Worm (Caenorhabditis elegans) whole organism, early embryonic: ENCODE measurements around the gene asd-1.

Experiments used
- B0310.2 ChIP-seq: sonication (generic microtip); optimal IDR thresholded peaks from 2 replicates; lab custom pipeline; 2016; ENCODE audit warnings: mild to moderate bottlenecking, missing genetic modification characterization, missing compliant biosample characterization
- ama-1 ChIP-seq: fragments of 150-350 bp; optimal IDR thresholded peaks from 2 replicates; lab custom pipeline; 2014
- hmbx-1 ChIP-seq: sonication (generic microtip); optimal IDR thresholded peaks from 2 replicates; lab custom pipeline; 2016; ENCODE audit warnings: mild to moderate bottlenecking, missing genetic modification characterization, missing compliant biosample characterization
- tbx-37 ChIP-seq: fragments of 200-800 bp; sonication (Bioruptor generic); conservative IDR thresholded peaks from 2 replicates; pipeline ENCODE4 v1.3.6; 2022; ENCODE audit warnings: missing genetic modification reagents, missing genetic modification characterization, missing compliant biosample characterization

ce11 chrIII:4247571-4247970 lies 50.5 kb downstream of the asd-1 start, which contains the start of gene Y44F5A.1:
- no peak for TF ChIP-seq ama-1
- no peak for TF ChIP-seq B0310.2
- no peak for TF ChIP-seq tbx-37 (GFP tag; lab: Robert Waterston, UW)
- TF ChIP-seq hmbx-1 (tag; lab: Kevin White, UChicago) = no peak
